Worm (Caenorhabditis elegans): ENCODE data around the gene Y48G9A.6.

The Y48G9A.6 gene

DNA sequence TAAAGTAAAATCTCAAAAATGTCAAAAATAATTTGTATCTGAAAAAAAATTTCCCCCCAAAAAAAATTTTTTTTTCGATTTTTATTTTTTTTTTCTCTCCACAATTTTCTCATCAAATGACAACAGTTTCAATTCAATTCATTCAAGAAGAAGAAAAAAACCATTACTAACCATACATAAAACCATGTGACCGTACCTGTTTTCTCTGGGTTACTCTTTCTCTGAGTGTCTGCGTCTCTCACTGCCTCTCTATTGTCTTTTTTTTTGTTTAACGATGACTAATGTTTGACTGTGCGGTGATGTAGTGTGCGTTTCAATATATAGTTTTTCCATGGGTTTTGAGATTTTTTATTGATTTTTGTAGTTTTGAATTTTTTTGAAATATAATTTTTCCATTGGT lies 26.9 kb upstream of the Y48G9A.6 start (continued):
- TF ChIP-seq skn-1 (tag; optimal IDR thresholded peaks at IDR 0.05) (no peak), egl-43 (GFP tag; IDR thresholded peaks at IDR 0.05) (no peak), ztf-7 (tag; optimal IDR thresholded peaks at IDR 0.05) (no peak), egl-27 (tag; optimal IDR thresholded peaks at IDR 0.05) (no peak), duxl-1 (tag; optimal IDR thresholded peaks at IDR 0.05; ENCODE audit: poor library complexity) (peak; percentile 72), F37D6.2 (tag; optimal IDR thresholded peaks at IDR 0.05) (no peak), dmd-9 (GFP tag; IDR thresholded peaks at IDR 0.05) (0 out of 2 replicates have a peak, but pooled peaks have one; percentile 62), pqm-1 (tag; optimal IDR thresholded peaks at IDR 0.05) (no peak), nhr-6 (tag; optimal IDR thresholded peaks at IDR 0.05) (peak; percentile 81), madf-9 (GFP tag; conservative IDR thresholded peaks at IDR 0.05) (no peak), mep-1 (tag; optimal IDR thresholded peaks at IDR 0.05) (peak; percentile 83), ama-1 (optimal IDR thresholded peaks at IDR 0.05) (no peak), nhr-76 (tag; optimal IDR thresholded peaks at IDR 0.05) (peak; percentile 39), nhr-10 (tag; optimal IDR thresholded peaks at IDR 0.05) (no peak), unc-62 (GFP tag; optimal IDR thresholded peaks at IDR 0.05 in 1 of 2) (peak in 1 of 2 experiments; percentile 26), unc-62 (tag; optimal IDR thresholded peaks at IDR 0.05) (no peak), nhr-102 (tag; optimal IDR thresholded peaks at IDR 0.05) (no peak), dpl-1 (GFP tag; optimal IDR thresholded peaks at IDR 0.05) (peak; percentile 5), saeg-2 (GFP tag; IDR thresholded peaks at IDR 0.05) (no peak), tag-97 (GFP tag; IDR thresholded peaks at IDR 0.05) (no peak), D1046.2 (GFP tag; IDR thresholded peaks at IDR 0.05) (no peak), ceh-28 (tag; optimal IDR thresholded peaks at IDR 0.05) (no peak), Y5F2A.4 (GFP tag; optimal IDR thresholded peaks at IDR 0.05) (no peak), lin-1 (GFP tag; IDR thresholded peaks at IDR 0.05) (no peak), madf-5 (GFP tag; IDR thresholded peaks at IDR 0.05) (no peak), ceh-62 (tag; optimal IDR thresholded peaks at IDR 0.05) (no peak), lir-3 (tag; optimal IDR thresholded peaks at IDR 0.05) (no peak), lin-38 (GFP tag; IDR thresholded peaks at IDR 0.05) (peak; percentile 36), mxl-2 (GFP tag; conservative IDR thresholded peaks at IDR 0.05) (no peak), lim-7 (GFP tag; IDR thresholded peaks at IDR 0.05) (no peak), nhr-28 (tag; optimal IDR thresholded peaks at IDR 0.05) (peak; percentile 93), unc-130 (GFP tag; optimal IDR thresholded peaks at IDR 0.05) (no peak), fkh-10 (GFP tag; optimal IDR thresholded peaks at IDR 0.05) (no peak), dmd-8 (GFP tag; IDR thresholded peaks at IDR 0.05) (no peak), daf-16 (GFP tag; optimal IDR thresholded peaks at IDR 0.05) (no peak), daf-16 (tag; optimal IDR thresholded peaks at IDR 0.05) (peak; percentile 89), daf-19 (GFP tag; conservative IDR thresholded peaks at IDR 0.05) (no peak), hlh-11 (tag; optimal IDR thresholded peaks at IDR 0.05) (peak; percentile 77), zip-11 (GFP tag; IDR thresholded peaks at IDR 0.05) (no peak), lin-29 (GFP tag; IDR thresholded peaks at IDR 0.05) (no peak), zfp-3 (GFP tag; conservative IDR thresholded peaks at IDR 0.05) (no peak), ceh-20 (GFP tag; IDR thresholded peaks at IDR 0.05) (no peak), sdz-12 (GFP tag; optimal IDR thresholded peaks at IDR 0.05) (no peak), hif-1 (tag; optimal IDR thresholded peaks at IDR 0.05) (peak in 1 of 2 experiments; percentile 17), rbr-2 (tag; optimal IDR thresholded peaks at IDR 0.05) (no peak), daf-8 (GFP tag; IDR thresholded peaks at IDR 0.05) (no peak), zag-1 (tag; optimal IDR thresholded peaks at IDR 0.05) (no peak), spr-3 (GFP tag; optimal IDR thresholded peaks at IDR 0.05) (no peak), mes-2 (tag; optimal IDR thresholded peaks at IDR 0.05; ENCODE audit: poor library complexity, severe bottlenecking) (peak; percentile 68), gei-8 (GFP tag; optimal IDR thresholded peaks at IDR 0.05) (no peak), R02D3.7 (tag; optimal IDR thresholded peaks at IDR 0.05) (no peak), attf-4 (tag; optimal IDR thresholded peaks at IDR 0.05) (no peak), set-16 (GFP tag; IDR thresholded peaks at IDR 0.05) (no peak), T26A8.4 (GFP tag; IDR thresholded peaks at IDR 0.05) (no peak)
